In genomic region chr2L:11948479-11948878, dm6 we compare ENCODE assay signal across 3 fruit fly cellular contexts.
TF ChIP-seq lines count a peak whose summit lies in the region.

No protein-coding gene starts in this region.

- TF ChIP-seq CTCF in S2 (optimal IDR thresholded peaks at IDR 0.05; lab: Kevin White, UChicago): peak; percentile 25 to 57
- TF ChIP-seq CTCF in whole organism, embryonic (GFP tag; optimal IDR thresholded peaks at IDR 0.05; lab: Kevin White, UChicago): peak; percentile 50

TF ChIP-seq in whole organism, embryonic, 481 proteins besides CTCF, POLR2A, EP300 and RAD21:
- peak; percentile 32 for TF ChIP-seq CG1603 (tag; optimal IDR thresholded peaks at IDR 0.05; lab: Kevin White, UChicago)
- no peak for TF ChIP-seq CG13296 (GFP tag; optimal IDR thresholded peaks at IDR 0.05; lab: Kevin White, UChicago)
- peak; percentile 40 for TF ChIP-seq knrl (GFP tag; IDR thresholded peaks at IDR 0.05; lab: Robert Waterston, UW; ENCODE audit: partially characterized antibody)
- no peak for TF ChIP-seq CG12942 (GFP tag; optimal IDR thresholded peaks at IDR 0.05; lab: Kevin White, UChicago)
- no peak for TF ChIP-seq fd64A (GFP tag; optimal IDR thresholded peaks at IDR 0.05; lab: Kevin White, UChicago)
- peak; percentile 86 for TF ChIP-seq cad (GFP tag; optimal IDR thresholded peaks at IDR 0.05; lab: Kevin White, UChicago)
- no peak for TF ChIP-seq CG30403 (GFP tag; optimal IDR thresholded peaks at IDR 0.05; lab: Kevin White, UChicago)
- no peak for TF ChIP-seq CG8290 (GFP tag; optimal IDR thresholded peaks at IDR 0.05; lab: Kevin White, UChicago)
- TF ChIP-seq CG8290 (tag; optimal IDR thresholded peaks at IDR 0.05; lab: Kevin White, UChicago): peak in 1 of 2 experiments; percentile 7
- no peak for TF ChIP-seq Chrac-16 (GFP tag; optimal IDR thresholded peaks at IDR 0.05; lab: Kevin White, UChicago)
- no peak for TF ChIP-seq Oaz (GFP tag; IDR thresholded peaks at IDR 0.05; lab: Robert Waterston, UW)
- peak; percentile 76 for TF ChIP-seq Dp (GFP tag; optimal IDR thresholded peaks at IDR 0.05; lab: Kevin White, UChicago)
- peak; percentile 36 for TF ChIP-seq stwl (tag; optimal IDR thresholded peaks at IDR 0.05; lab: Kevin White, UChicago)
- 0 out of 2 replicates have a peak, but pooled peaks have one; percentile 6 for TF ChIP-seq Bgb (GFP tag; IDR thresholded peaks at IDR 0.05; lab: Robert Waterston, UW; ENCODE audit: partially characterized antibody)
- peak; percentile 58 for TF ChIP-seq pita (GFP tag; optimal IDR thresholded peaks at IDR 0.05; lab: Kevin White, UChicago)
- no peak for TF ChIP-seq sens (GFP tag; lab: Kevin White, UChicago)
- TF ChIP-seq amos (GFP tag; IDR thresholded peaks at IDR 0.05; lab: Robert Waterston, UW; ENCODE audit: partially characterized antibody): peak; percentile 24; the same call in 1 of the 2 replicates
- no peak for TF ChIP-seq CrebB (tag; optimal IDR thresholded peaks at IDR 0.05; lab: Kevin White, UChicago)
- peak in 1 of 2 experiments; percentile 31 for TF ChIP-seq insv (GFP tag; optimal IDR thresholded peaks at IDR 0.05; lab: Kevin White, UChicago)
- no peak for TF ChIP-seq bowl (GFP tag; IDR thresholded peaks at IDR 0.05; lab: Robert Waterston, UW)
- TF ChIP-seq org-1 (GFP tag; optimal IDR thresholded peaks at IDR 0.05; lab: Kevin White, UChicago): no peak
- no peak for TF ChIP-seq shn (GFP tag; optimal IDR thresholded peaks at IDR 0.05; lab: Kevin White, UChicago)
- no peak for TF ChIP-seq CG15601 (tag; optimal IDR thresholded peaks at IDR 0.05; lab: Kevin White, UChicago)
- peak; percentile 79 for TF ChIP-seq E2f2 (GFP tag; IDR thresholded peaks at IDR 0.05; lab: Robert Waterston, UW)
- peak; percentile 6 for TF ChIP-seq NfI (GFP tag; optimal IDR thresholded peaks at IDR 0.05; lab: Kevin White, UChicago)
- TF ChIP-seq CG9817 (tag; optimal IDR thresholded peaks at IDR 0.05; lab: Kevin White, UChicago): peak; percentile 13
- TF ChIP-seq Myb (GFP tag; optimal IDR thresholded peaks at IDR 0.05; lab: Kevin White, UChicago): peak; percentile 26
- 0 out of 4 replicates have a peak, but pooled peaks have one; percentile 45 for TF ChIP-seq chinmo (GFP tag; IDR thresholded peaks at IDR 0.05; lab: Robert Waterston, UW; ENCODE audit: partially characterized antibody)
- TF ChIP-seq Atf6 (GFP tag; IDR thresholded peaks at IDR 0.05; lab: Robert Waterston, UW): no peak
- TF ChIP-seq CG6654 (GFP tag; optimal IDR thresholded peaks at IDR 0.05; lab: Kevin White, UChicago): peak; percentile 99
- peak; percentile 21; the same call in 1 of the 3 replicates for TF ChIP-seq Opbp (GFP tag; IDR thresholded peaks at IDR 0.05; lab: Robert Waterston, UW; ENCODE audit: partially characterized antibody)
- TF ChIP-seq CoRest (tag; optimal IDR thresholded peaks at IDR 0.05; lab: Kevin White, UChicago): peak; percentile 5
- TF ChIP-seq zen (tag; optimal IDR thresholded peaks at IDR 0.05; lab: Kevin White, UChicago): peak; percentile 30
- no peak for TF ChIP-seq Antp (GFP tag; optimal IDR thresholded peaks at IDR 0.05; lab: Kevin White, UChicago)
- TF ChIP-seq CG2199 (GFP tag; IDR thresholded peaks at IDR 0.05; lab: Robert Waterston, UW): 0 out of 3 replicates have a peak, but pooled peaks have one; percentile 51
- TF ChIP-seq Ets65A (GFP tag; lab: Kevin White, UChicago): peak; percentile 19
- no peak for TF ChIP-seq CG4854 (GFP tag; optimal IDR thresholded peaks at IDR 0.05; lab: Kevin White, UChicago)
- no peak for TF ChIP-seq CG17328 (GFP tag; IDR thresholded peaks at IDR 0.05; lab: Robert Waterston, UW)
- no peak for TF ChIP-seq jing (GFP tag; optimal IDR thresholded peaks at IDR 0.05; lab: Kevin White, UChicago)
- TF ChIP-seq bsh (GFP tag; optimal IDR thresholded peaks at IDR 0.05; lab: Kevin White, UChicago): no peak
- TF ChIP-seq vfl (GFP tag; optimal IDR thresholded peaks at IDR 0.05; lab: Kevin White, UChicago): no peak

TF ChIP-seq in whole organism, wandering third instar larva, 38 proteins besides CTCF, POLR2A, EP300 and RAD21:
- TF ChIP-seq CG9705 (GFP tag; optimal IDR thresholded peaks at IDR 0.05; lab: Kevin White, UChicago) (no peak), Myc (optimal IDR thresholded peaks at IDR 0.05; lab: Kevin White, UChicago) (peak; percentile 70)
